Worm (Caenorhabditis elegans): ENCODE results near the gene C14C11.4.
"Not testable (repeated sequence)": the region's sequence is repeated elsewhere in the genome, so short reads cannot be mapped to it uniquely, and the experiment has no call there.

The C14C11.4 gene

DNA sequence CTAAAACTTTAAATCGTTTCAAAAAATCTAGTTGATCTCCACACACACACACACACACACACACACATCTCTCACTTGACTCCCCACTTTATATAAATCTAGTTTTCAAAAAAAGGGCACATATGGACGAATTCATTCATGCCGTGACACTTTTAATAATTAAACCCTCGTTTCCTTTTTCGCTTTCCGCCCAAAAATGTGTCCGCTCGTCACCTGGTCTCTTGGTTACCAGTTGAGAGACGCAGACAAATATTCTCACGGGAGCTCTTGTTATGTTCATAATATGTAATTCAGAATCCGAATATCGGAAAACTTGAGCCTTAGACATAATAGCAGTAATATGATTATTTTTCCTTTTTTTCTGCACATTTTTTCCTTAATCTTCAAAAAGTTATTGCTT lies 4.5 kb downstream of the C14C11.4 start:
- TF ChIP-seq ceh-91 (GFP tag; IDR thresholded peaks at IDR 0.05) (no peak), F49E8.2 (tag; optimal IDR thresholded peaks at IDR 0.05; ENCODE audit: insufficient read depth) (no peak), mel-28 (tag; optimal IDR thresholded peaks at IDR 0.05; ENCODE audit: borderline replicate concordance) (no peak), tbx-9 (tag; optimal IDR thresholded peaks at IDR 0.05; ENCODE audit: borderline replicate concordance) (no peak), rec-8 (tag; optimal IDR thresholded peaks at IDR 0.05) (no peak), unc-62 (GFP tag; optimal IDR thresholded peaks at IDR 0.05) (no peak), rpc-1 (optimal IDR thresholded peaks at IDR 0.05) (no peak), rpc-1 (tag; optimal IDR thresholded peaks at IDR 0.05) (no peak), dpl-1 (GFP tag; optimal IDR thresholded peaks at IDR 0.05) (no peak), F22D6.2 (tag; optimal IDR thresholded peaks at IDR 0.05) (no peak), Y79H2A.3 (GFP tag; conservative IDR thresholded peaks at IDR 0.05) (no peak), aptf-2 (GFP tag; conservative IDR thresholded peaks at IDR 0.05) (no peak), nfya-2 (GFP tag; IDR thresholded peaks at IDR 0.05) (no peak), B0035.1 (tag; optimal IDR thresholded peaks at IDR 0.05) (no peak), let-607 (tag; optimal IDR thresholded peaks at IDR 0.05) (no peak), hlh-12 (tag; optimal IDR thresholded peaks at IDR 0.05) (no peak), ekl-4 (GFP tag; IDR thresholded peaks at IDR 0.05) (no peak), cebp-1 (GFP tag; IDR thresholded peaks at IDR 0.05) (no peak), cebp-1 (tag; optimal IDR thresholded peaks at IDR 0.05) (no peak), madf-3 (GFP tag; IDR thresholded peaks at IDR 0.05) (no peak), xnd-1 (tag; optimal IDR thresholded peaks at IDR 0.05) (no peak), Y67H2A.10 (GFP tag; conservative IDR thresholded peaks at IDR 0.05) (no peak)

DNA sequence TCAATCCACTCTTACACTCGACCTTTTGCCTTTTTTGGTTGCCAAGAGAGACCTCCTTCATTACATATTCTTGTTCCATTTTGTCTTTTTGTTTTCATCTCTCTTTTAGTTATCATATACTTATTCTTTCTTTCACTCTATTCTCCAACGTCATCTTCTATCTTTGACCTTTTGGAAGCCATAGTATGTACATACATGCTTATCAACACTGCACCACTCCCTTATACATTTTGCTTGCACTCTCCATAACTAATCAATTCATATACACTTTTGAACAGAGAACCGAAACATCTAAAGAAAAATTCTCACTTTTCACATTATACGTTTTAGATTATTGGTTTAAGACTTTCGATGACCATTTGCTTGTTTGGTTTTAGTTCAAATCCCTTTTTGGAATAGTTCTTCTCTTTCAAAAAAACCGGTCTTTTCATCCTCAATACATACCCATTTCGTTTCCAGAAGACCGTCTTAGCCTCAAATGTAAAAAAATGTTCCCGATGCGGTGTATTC lies 6.6 kb downstream of the C14C11.4 start, which contains the start of gene hex-2:
Gene hex-2, plus strand, starts transcription at position 460 of the 510 bp plus-strand sequence.
- TF ChIP-seq nhr-80 (tag; optimal IDR thresholded peaks at IDR 0.05): peak; percentile 29
- no peak for TF ChIP-seq egl-18 (GFP tag; IDR thresholded peaks at IDR 0.05)

DNA sequence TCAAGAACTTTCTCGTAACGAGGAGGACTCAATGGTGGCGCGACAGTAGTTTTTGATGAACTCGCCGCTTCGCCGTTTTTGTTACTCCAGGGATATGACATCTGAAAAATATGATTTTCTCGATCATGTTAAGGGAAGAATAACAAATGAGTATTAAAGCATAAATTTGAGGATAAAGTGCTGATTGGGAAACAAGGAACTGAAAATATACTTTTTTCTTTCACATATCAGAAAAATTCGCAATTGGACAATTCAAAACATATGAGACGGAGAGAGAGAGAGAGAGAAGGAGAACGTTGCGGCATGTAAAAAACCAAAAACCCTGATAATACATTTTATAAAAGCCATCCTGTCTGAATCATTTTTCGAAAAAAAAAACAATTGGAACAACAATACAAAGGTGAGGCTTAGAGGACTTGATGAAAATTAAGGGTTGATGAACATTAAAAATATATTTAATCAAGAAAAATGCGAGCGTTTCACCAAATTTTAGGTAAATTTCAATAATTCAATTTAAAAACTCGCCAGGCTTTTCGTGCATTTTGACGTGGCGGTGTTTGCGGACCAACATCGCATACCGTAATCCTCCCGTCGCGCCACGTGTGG lies 13.3 kb downstream of the C14C11.4 start, which contains the start of the genes mut-14 and C14C11.2:
Gene mut-14, minus strand, starts transcription at position 101 of the 606 bp plus-strand sequence.
Gene C14C11.2, plus strand, starts transcription at position 556 of the 606 bp plus-strand sequence.
- peak; percentile 66 for TF ChIP-seq lsl-1 (GFP tag; optimal IDR thresholded peaks at IDR 0.05)
- TF ChIP-seq D2030.7 (GFP tag; IDR thresholded peaks at IDR 0.05): peak; percentile 33; the same call in 1 of the 2 replicates
- no peak for TF ChIP-seq attf-6 (GFP tag; IDR thresholded peaks at IDR 0.05)
- peak; percentile 39 for TF ChIP-seq F33H1.4 (GFP tag; IDR thresholded peaks at IDR 0.05)

DNA sequence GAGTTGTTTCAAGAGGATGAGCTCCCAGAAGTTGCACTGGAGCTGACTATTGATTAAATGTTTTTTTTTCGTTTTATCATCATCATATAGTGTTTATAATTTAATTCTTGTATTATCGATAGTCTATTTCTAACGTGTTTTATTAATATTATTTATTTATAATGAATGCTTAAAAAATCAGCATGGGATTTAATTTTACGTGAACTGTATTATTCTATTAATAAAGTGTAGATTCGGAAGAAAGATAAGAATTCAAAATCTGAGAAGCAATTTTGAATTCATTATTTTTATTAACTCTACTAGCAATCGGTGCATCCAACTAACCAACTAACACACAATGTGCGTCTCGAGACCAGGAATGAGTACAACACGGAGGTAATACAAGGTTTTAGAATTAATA lies 15.9 kb downstream of the C14C11.4 start, which contains the start of gene C14C11.1:
Gene C14C11.1, plus strand, starts transcription at position 301 of the 400 bp plus-strand sequence.
- TF ChIP-seq aptf-2 (GFP tag; conservative IDR thresholded peaks at IDR 0.05); F23B12.7 (tag; optimal IDR thresholded peaks at IDR 0.05; ENCODE audit: insufficient read depth); ceh-79 (tag; optimal IDR thresholded peaks at IDR 0.05): not testable (repeated sequence)
